Worm (Caenorhabditis elegans): ENCODE results near the gene hsp-6.
A peak's percentile ranks its signal among the peaks of the same experiment; 100 is the strongest.

hsp-6 gene

DNA sequence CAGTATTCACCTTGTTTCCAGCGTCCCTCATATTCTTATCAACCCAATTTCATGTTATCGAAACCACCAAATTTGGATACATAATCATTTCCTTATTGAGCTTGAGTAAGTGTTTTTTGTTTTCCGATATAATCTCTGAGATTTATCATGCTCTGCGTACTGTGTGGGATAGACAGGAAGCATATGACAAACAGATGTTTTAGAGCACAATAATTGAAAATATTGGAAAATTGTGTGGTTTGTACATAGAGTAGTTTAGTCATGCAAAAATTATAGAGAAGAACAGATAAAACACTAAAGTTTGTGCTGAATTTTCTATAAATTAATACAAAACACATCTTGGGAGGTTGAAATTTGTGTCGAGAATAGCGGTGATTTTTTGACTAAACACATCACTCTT lies 42.1 kb upstream of the hsp-6 start:
- no peak for TF ChIP-seq aha-1 (tag; optimal IDR thresholded peaks at IDR 0.05)
- TF ChIP-seq elt-2 (tag; optimal IDR thresholded peaks at IDR 0.05) = no peak
- no peak for TF ChIP-seq nhr-76 (tag; optimal IDR thresholded peaks at IDR 0.05)
- TF ChIP-seq grh-1 (GFP tag; IDR thresholded peaks at IDR 0.05) = no peak
- no peak for TF ChIP-seq zag-1 (tag; optimal IDR thresholded peaks at IDR 0.05)
- peak; percentile 94 for TF ChIP-seq dsc-1 (tag; optimal IDR thresholded peaks at IDR 0.05)
- peak; percentile 77 for TF ChIP-seq fkh-4 (tag; optimal IDR thresholded peaks at IDR 0.05; ENCODE audit: borderline replicate concordance)
- no peak for TF ChIP-seq snu-23 (GFP tag; optimal IDR thresholded peaks at IDR 0.05)
- no peak for TF ChIP-seq ceh-8 (GFP tag; optimal IDR thresholded peaks at IDR 0.05)
- no peak for TF ChIP-seq blmp-1 (tag; optimal IDR thresholded peaks at IDR 0.05)
- TF ChIP-seq nhr-28 (tag; optimal IDR thresholded peaks at IDR 0.05) = no peak
- no peak for TF ChIP-seq unc-62 (GFP tag; optimal IDR thresholded peaks at IDR 0.05)
- TF ChIP-seq nhr-12 (tag; optimal IDR thresholded peaks at IDR 0.05) = no peak
- no peak for TF ChIP-seq ztf-11 (tag; optimal IDR thresholded peaks at IDR 0.05)
- no peak for TF ChIP-seq egl-27 (tag; optimal IDR thresholded peaks at IDR 0.05)

- TF ChIP-seq unc-86 (tag; optimal IDR thresholded peaks at IDR 0.05) (peak; percentile 18), lin-14 (GFP tag; optimal IDR thresholded peaks at IDR 0.05) (peak; percentile 21), aly-2 (tag; optimal IDR thresholded peaks at IDR 0.05) (no peak), fos-1 (tag; optimal IDR thresholded peaks at IDR 0.05) (no peak), sptf-1 (tag; optimal IDR thresholded peaks at IDR 0.05) (no peak), sox-4 (tag; optimal IDR thresholded peaks at IDR 0.05) (no peak), F16B12.6 (tag; optimal IDR thresholded peaks at IDR 0.05) (no peak), ceh-63 (GFP tag; optimal IDR thresholded peaks at IDR 0.05) (no peak), hlh-4 (tag; optimal IDR thresholded peaks at IDR 0.05) (peak; percentile 59), blmp-1 (tag; optimal IDR thresholded peaks at IDR 0.05) (no peak), unc-62 (GFP tag; optimal IDR thresholded peaks at IDR 0.05) (no peak), lir-3 (tag; optimal IDR thresholded peaks at IDR 0.05; ENCODE audit: poor library complexity) (no peak), nhr-12 (tag; optimal IDR thresholded peaks at IDR 0.05) (no peak), fkh-8 (tag; optimal IDR thresholded peaks at IDR 0.05) (peak; percentile 52), nhr-19 (GFP tag; conservative IDR thresholded peaks at IDR 0.05) (no peak), nhr-77 (tag; optimal IDR thresholded peaks at IDR 0.05) (no peak), aha-1 (tag; optimal IDR thresholded peaks at IDR 0.05) (no peak), nhr-71 (tag; optimal IDR thresholded peaks at IDR 0.05) (peak; percentile 46), fkh-10 (GFP tag; optimal IDR thresholded peaks at IDR 0.05) (no peak), nhr-237 (tag; optimal IDR thresholded peaks at IDR 0.05) (no peak), mab-9 (GFP tag; IDR thresholded peaks at IDR 0.05) (no peak), mef-2 (tag; optimal IDR thresholded peaks at IDR 0.05) (no peak), tbx-2 (tag; optimal IDR thresholded peaks at IDR 0.05) (no peak), sup-37 (GFP tag; optimal IDR thresholded peaks at IDR 0.05) (no peak), C34B4.2 (tag; optimal IDR thresholded peaks at IDR 0.05) (no peak), vab-15 (tag; optimal IDR thresholded peaks at IDR 0.05) (no peak), dsc-1 (tag; optimal IDR thresholded peaks at IDR 0.05) (peak; percentile 32), nhr-28 (tag; optimal IDR thresholded peaks at IDR 0.05) (no peak), nhr-47 (tag; optimal IDR thresholded peaks at IDR 0.05) (no peak), ceh-90 (tag; optimal IDR thresholded peaks at IDR 0.05) (no peak), egl-27 (tag; optimal IDR thresholded peaks at IDR 0.05) (no peak), nhr-90 (tag; optimal IDR thresholded peaks at IDR 0.05; ENCODE audit: poor library complexity) (no peak), nhr-11 (tag; optimal IDR thresholded peaks at IDR 0.05) (no peak), efl-1 (optimal IDR thresholded peaks at IDR 0.05) (no peak), efl-1 (GFP tag; optimal IDR thresholded peaks at IDR 0.05 in 1 of 2) (no peak), ceh-82 (tag; optimal IDR thresholded peaks at IDR 0.05) (no peak), egl-13 (tag; optimal IDR thresholded peaks at IDR 0.05) (no peak), xbp-1 (tag; optimal IDR thresholded peaks at IDR 0.05) (no peak), elt-2 (tag; optimal IDR thresholded peaks at IDR 0.05) (no peak), hlh-17 (GFP tag; optimal IDR thresholded peaks at IDR 0.05; ENCODE audit: borderline replicate concordance) (no peak), mdl-1 (tag; optimal IDR thresholded peaks at IDR 0.05) (no peak), unc-30 (tag; optimal IDR thresholded peaks at IDR 0.05) (no peak), pag-3 (tag; optimal IDR thresholded peaks at IDR 0.05; ENCODE audit: borderline replicate concordance, insufficient read depth) (no peak), fkh-4 (tag; optimal IDR thresholded peaks at IDR 0.05; ENCODE audit: borderline replicate concordance) (no peak)
Measured at ce11 chrV:4867535-4867934, 41.0 kb upstream of the hsp-6 start.

Data from whole organism, L1 larva.